Worm (Caenorhabditis elegans) whole organism, mixed stage, embryonic: Measurements from ENCODE around the gene F36D3.14.
"Not testable (repeated sequence)": the region's sequence is repeated elsewhere in the genome, so short reads cannot be mapped to it uniquely, and the experiment has no call there.

Experiments
- bed-3 ChIP-seq: fragments of 200-800 bp; sonication (Bioruptor generic); optimal IDR thresholded peaks from 3 replicates; lab custom pipeline; 2018; ENCODE audit warnings: mild to moderate bottlenecking, missing genetic modification characterization, moderate library complexity, missing compliant biosample characterization
- blmp-1 ChIP-seq: fragments of 150-350 bp; optimal IDR thresholded peaks from 2 replicates; lab custom pipeline; 2014; ENCODE audit warnings: missing biosample characterization, missing genetic modification characterization
- ceh-39 ChIP-seq: fragments of 150-350 bp; optimal IDR thresholded peaks from 2 replicates; lab custom pipeline; 2014; ENCODE audit warnings: missing biosample characterization, missing genetic modification characterization
- ceh-43 ChIP-seq: fragments of 200-800 bp; sonication (Bioruptor generic); optimal IDR thresholded peaks from 2 replicates; lab custom pipeline; 2018; ENCODE audit warnings: mild to moderate bottlenecking, missing genetic modification characterization, moderate library complexity, missing compliant biosample characterization
- ceh-83 ChIP-seq: fragments of 200-800 bp; sonication (Bioruptor generic); optimal IDR thresholded peaks from 2 replicates; lab custom pipeline; 2018; ENCODE audit warnings: mild to moderate bottlenecking, missing genetic modification characterization, missing compliant biosample characterization
- ces-1 ChIP-seq: fragments of 150-350 bp; optimal IDR thresholded peaks from 2 replicates; lab custom pipeline; 2014; ENCODE audit warnings: missing biosample characterization, missing genetic modification reagents, missing genetic modification characterization
- cnd-1 ChIP-seq: fragments of 200-800 bp; sonication (Bioruptor generic); optimal IDR thresholded peaks from 2 replicates; lab custom pipeline; 2018; ENCODE audit warnings: mild to moderate bottlenecking, missing genetic modification characterization, missing compliant biosample characterization
- drap-1 ChIP-seq: fragments of 200-800 bp; sonication (Bioruptor generic); optimal IDR thresholded peaks from 3 replicates; lab custom pipeline; 2018; ENCODE audit warnings: mild to moderate bottlenecking, missing genetic modification characterization, missing compliant biosample characterization
- elt-1 ChIP-seq: sonication (generic microtip); optimal IDR thresholded peaks from 2 replicates; lab custom pipeline; 2017; ENCODE audit warnings: missing genetic modification characterization, mild to moderate bottlenecking, missing compliant biosample characterization, antibody characterized with exemption, moderate library complexity, borderline replicate concordance; ENCODE audit not compliant: insufficient read depth
- elt-3 ChIP-seq: fragments of 150-350 bp; optimal IDR thresholded peaks from 2 replicates; lab custom pipeline; 2014; ENCODE audit warnings: missing biosample characterization, missing genetic modification characterization
- flh-1 ChIP-seq: fragments of 200-800 bp; sonication (Bioruptor generic); optimal IDR thresholded peaks from 2 replicates; lab custom pipeline; 2018; ENCODE audit warnings: mild to moderate bottlenecking, missing genetic modification characterization, moderate library complexity, missing compliant biosample characterization
- hlh-1 ChIP-seq: fragments of 150-350 bp; optimal IDR thresholded peaks from 2 replicates; lab custom pipeline; 2014; ENCODE audit warnings: missing biosample characterization, missing genetic modification reagents, missing genetic modification characterization
- lin-13 ChIP-seq: fragments of 150-350 bp; optimal IDR thresholded peaks from 2 replicates; lab custom pipeline; 2014; ENCODE audit warnings: missing biosample characterization, missing genetic modification characterization
- lin-32 ChIP-seq: fragments of 200-800 bp; sonication (Bioruptor generic); optimal IDR thresholded peaks from 2 replicates; lab custom pipeline; 2018; ENCODE audit warnings: mild to moderate bottlenecking, missing genetic modification characterization, missing compliant biosample characterization
- lsy-2 ChIP-seq: fragments of 150-350 bp; optimal IDR thresholded peaks from 2 replicates; lab custom pipeline; 2014; ENCODE audit warnings: missing biosample characterization, missing genetic modification characterization
- mep-1 ChIP-seq: fragments of 150-350 bp; optimal IDR thresholded peaks from 2 replicates; lab custom pipeline; 2017; ENCODE audit warnings: missing biosample characterization, missing genetic modification reagents, missing genetic modification characterization, inconsistent platforms
- mls-2 ChIP-seq: sonication (generic microtip); optimal IDR thresholded peaks from 2 replicates; lab custom pipeline; 2016; ENCODE audit warnings: mild to moderate bottlenecking, missing genetic modification characterization, moderate library complexity, missing compliant biosample characterization
- nhr-12 ChIP-seq: fragments of 150-350 bp; optimal IDR thresholded peaks from 2 replicates; lab custom pipeline; 2014; ENCODE audit warnings: missing biosample characterization, missing genetic modification characterization
- nhr-2 ChIP-seq: fragments of 150-350 bp; optimal IDR thresholded peaks from 2 replicates; lab custom pipeline; 2014; ENCODE audit warnings: missing biosample characterization, missing genetic modification characterization
- nhr-237 ChIP-seq: fragments of 150-350 bp; optimal IDR thresholded peaks from 2 replicates; lab custom pipeline; 2014; ENCODE audit warnings: missing biosample characterization, missing genetic modification characterization
- nhr-28 ChIP-seq: fragments of 150-350 bp; optimal IDR thresholded peaks from 2 replicates; lab custom pipeline; 2014; ENCODE audit warnings: missing biosample characterization, missing genetic modification characterization
- nhr-76 ChIP-seq: sonication (generic microtip); optimal IDR thresholded peaks from 2 replicates; lab custom pipeline; 2017; ENCODE audit warnings: missing biosample characterization, missing genetic modification characterization
- sem-2 ChIP-seq: fragments of 200-800 bp; sonication (Bioruptor generic); optimal IDR thresholded peaks from 2 replicates; lab custom pipeline; 2018; ENCODE audit warnings: mild to moderate bottlenecking, missing genetic modification characterization, missing compliant biosample characterization
- snpc-4 ChIP-seq: fragments of 150-350 bp; optimal IDR thresholded peaks from 2 replicates; lab custom pipeline; 2014; ENCODE audit warnings: missing biosample characterization, missing genetic modification characterization
- sptf-1 ChIP-seq: sonication (generic microtip); optimal IDR thresholded peaks from 2 replicates; lab custom pipeline; 2017; ENCODE audit warnings: mild to moderate bottlenecking, missing genetic modification characterization, moderate library complexity, missing compliant biosample characterization
- tbx-8 ChIP-seq: fragments of 200-800 bp; sonication (Bioruptor generic); optimal IDR thresholded peaks from 2 replicates; lab custom pipeline; 2018; ENCODE audit warnings: mild to moderate bottlenecking, missing genetic modification characterization, moderate library complexity, missing compliant biosample characterization
- unc-120 ChIP-seq: sonication (generic microtip); optimal IDR thresholded peaks from 2 replicates; lab custom pipeline; 2017; ENCODE audit warnings: missing genetic modification characterization, missing compliant biosample characterization; ENCODE audit not compliant: poor library complexity, severe bottlenecking
- zip-8 ChIP-seq: fragments of 150-350 bp; optimal IDR thresholded peaks from 2 replicates; lab custom pipeline; 2014; ENCODE audit warnings: missing biosample characterization, missing genetic modification characterization
- ztf-11 ChIP-seq: fragments of 150-350 bp; optimal IDR thresholded peaks from 2 replicates; lab custom pipeline; 2014; ENCODE audit warnings: missing biosample characterization, missing genetic modification characterization

Gene F36D3.14

ce11 chrV:16522242-16522641 is 19.2 kb upstream of the F36D3.14 start, which contains the start of gene srw-34:
srw-34 (minus strand) TSS chrV:16522342.
- TF ChIP-seq ceh-83 (GFP tag; lab: Kevin White, UChicago) (no peak), flh-1 (no peak), lin-32 (GFP tag; lab: Kevin White, UChicago) (no peak), nhr-2 (tag; lab: Kevin White, UChicago) (no peak), snpc-4 (tag; lab: Kevin White, UChicago) (no peak), blmp-1 (tag; lab: Kevin White, UChicago) (no peak), hlh-1 (tag; lab: Kevin White, UChicago) (no peak), nhr-12 (tag; lab: Kevin White, UChicago) (no peak), lin-13 (tag; lab: Kevin White, UChicago) (no peak), unc-120 (tag; lab: Kevin White, UChicago) (no peak), zip-8 (tag; lab: Kevin White, UChicago) (no peak)

DNA sequence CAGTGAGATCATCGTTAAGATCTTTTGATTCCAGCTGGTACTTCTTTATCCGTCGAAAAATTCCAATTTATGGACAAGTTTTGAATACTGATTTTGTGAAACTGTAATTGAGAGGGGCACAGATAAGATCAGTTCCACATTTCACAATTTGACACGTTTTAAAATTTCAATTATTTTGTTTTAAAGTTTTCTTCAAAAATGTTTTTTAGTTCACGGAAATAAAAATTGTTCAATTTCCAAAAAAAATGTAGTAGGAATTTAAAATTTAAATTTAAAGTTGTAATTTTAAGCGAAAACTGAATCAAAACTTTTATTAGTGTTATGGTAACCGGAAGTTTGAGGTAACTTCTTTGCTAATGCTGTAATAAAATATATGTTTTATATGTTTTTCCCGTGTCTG is 14.6 kb upstream of the F36D3.14 start, which contains the start of gene F36D3.4:
Gene F36D3.4, minus strand, starts transcription at position 101 of the 400 bp plus-strand sequence.
- TF ChIP-seq ces-1 (GFP tag; lab: Kevin White, UChicago) = no peak
- no peak for TF ChIP-seq nhr-76
- no peak for TF ChIP-seq nhr-12 (tag; lab: Kevin White, UChicago)
- no peak for TF ChIP-seq ceh-83 (GFP tag; lab: Kevin White, UChicago)
- no peak for TF ChIP-seq nhr-237 (tag; lab: Kevin White, UChicago)
- TF ChIP-seq drap-1 (GFP tag; lab: Kevin White, UChicago) = no peak
- TF ChIP-seq sptf-1 (tag; lab: Kevin White, UChicago) = no peak
- no peak for TF ChIP-seq lin-13 (tag; lab: Kevin White, UChicago)
- TF ChIP-seq lsy-2 = no peak
- TF ChIP-seq elt-1 (tag; lab: Kevin White, UChicago) = no peak
- no peak for TF ChIP-seq ztf-11 (tag; lab: Kevin White, UChicago)
- no peak for TF ChIP-seq blmp-1 (tag; lab: Kevin White, UChicago)
- no peak for TF ChIP-seq mls-2 (tag; lab: Kevin White, UChicago)
- TF ChIP-seq sem-2 (GFP tag; lab: Kevin White, UChicago) = no peak
- TF ChIP-seq nhr-2 (tag; lab: Kevin White, UChicago) = no peak
- no peak for TF ChIP-seq elt-3
- TF ChIP-seq hlh-1 (tag; lab: Kevin White, UChicago) = no peak
- no peak for TF ChIP-seq ceh-43 (GFP tag; lab: Kevin White, UChicago)

DNA sequence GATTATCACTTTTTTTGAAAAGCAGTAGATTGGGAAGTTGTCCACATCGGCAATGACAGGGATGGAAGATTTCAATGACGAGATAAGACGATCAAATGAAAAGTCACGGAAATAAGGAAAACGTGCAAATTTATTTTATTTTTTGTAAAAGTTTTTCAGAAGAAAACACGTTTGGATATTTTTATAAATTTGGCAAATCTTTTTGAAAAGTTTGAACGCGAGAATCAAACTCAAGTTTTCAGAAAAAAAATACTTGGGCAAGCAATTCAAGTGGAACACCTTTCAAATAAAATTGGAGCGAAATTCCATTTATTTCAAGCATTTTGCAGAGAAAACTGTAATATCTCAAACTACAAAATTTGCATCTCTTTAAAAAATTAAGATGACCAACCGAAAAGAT is 12.1 kb upstream of the F36D3.14 start, which contains the start of gene F36D3.5:
Gene F36D3.5, minus strand, starts transcription at position 101 of the 400 bp plus-strand sequence.
- not testable (repeated sequence) for TF ChIP-seq tbx-8 (GFP tag; lab: Kevin White, UChicago); ztf-11 (tag; lab: Kevin White, UChicago); nhr-2 (tag; lab: Kevin White, UChicago)

DNA sequence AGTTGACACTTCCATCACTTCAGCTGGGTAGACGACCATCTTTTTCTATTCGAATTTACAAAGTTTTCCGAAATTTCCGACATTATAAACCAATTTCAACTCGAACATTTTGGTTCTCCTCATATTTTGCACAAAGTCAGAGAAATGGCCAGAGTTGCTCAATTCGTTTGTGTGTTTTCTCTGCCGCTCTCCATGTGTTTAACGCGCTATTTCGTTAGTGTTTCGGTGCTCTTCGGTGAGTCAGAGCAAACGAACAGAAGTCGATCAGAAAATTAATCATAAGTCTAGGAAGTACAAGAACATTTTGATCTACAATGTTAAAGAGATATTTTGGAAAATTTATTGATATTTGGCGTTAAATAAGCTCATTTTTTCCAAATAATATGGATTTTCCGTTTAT is 5.6 kb upstream of the F36D3.14 start, which contains the start of gene srr-3:
Gene srr-3, minus strand, starts transcription at position 101 of the 400 bp plus-strand sequence.
- TF ChIP-seq sptf-1 (tag; lab: Kevin White, UChicago) (no peak), nhr-28 (tag; lab: Kevin White, UChicago) (no peak), unc-120 (tag; lab: Kevin White, UChicago) (no peak), mep-1 (tag; lab: Kevin White, UChicago) (no peak), nhr-76 (no peak), sem-2 (GFP tag; lab: Kevin White, UChicago) (no peak), zip-8 (tag; lab: Kevin White, UChicago) (no peak), flh-1 (no peak), nhr-2 (tag; lab: Kevin White, UChicago) (no peak), ceh-83 (GFP tag; lab: Kevin White, UChicago) (no peak), bed-3 (no peak), ceh-43 (GFP tag; lab: Kevin White, UChicago) (no peak), ces-1 (GFP tag; lab: Kevin White, UChicago) (no peak), ztf-11 (tag; lab: Kevin White, UChicago) (no peak), blmp-1 (tag; lab: Kevin White, UChicago) (no peak), drap-1 (GFP tag; lab: Kevin White, UChicago) (no peak), tbx-8 (GFP tag; lab: Kevin White, UChicago) (no peak), mls-2 (tag; lab: Kevin White, UChicago) (no peak), cnd-1 (tag; lab: Kevin White, UChicago) (no peak), ceh-39 (tag; lab: Kevin White, UChicago) (no peak)
